Worm (Caenorhabditis elegans): ENCODE results near the gene zig-11.

- TF ChIP-seq ztf-11 (tag; optimal IDR thresholded peaks at IDR 0.05) (no peak), elt-2 (tag; optimal IDR thresholded peaks at IDR 0.05) (no peak), ZK546.5 (tag; optimal IDR thresholded peaks at IDR 0.05) (no peak), hmg-11 (tag; optimal IDR thresholded peaks at IDR 0.05) (no peak), nhr-12 (tag; optimal IDR thresholded peaks at IDR 0.05) (no peak), unc-62 (GFP tag; optimal IDR thresholded peaks at IDR 0.05) (no peak), lin-15B (tag; optimal IDR thresholded peaks at IDR 0.05) (no peak), aly-2 (tag; optimal IDR thresholded peaks at IDR 0.05) (no peak), lin-39 (tag; optimal IDR thresholded peaks at IDR 0.05) (no peak), lsy-12 (tag; optimal IDR thresholded peaks at IDR 0.05) (no peak)
Observed at ce11 chrV:1841744-1842143, 51.0 kb downstream of the zig-11 start, which contains the start of gene T10B5.8.

All from whole organism, L3 larva.